Worm (Caenorhabditis elegans) whole organism, L3 larva: Measurements from ENCODE around the gene cnc-11.

Experiments
- ceh-82 ChIP-seq: fragments of 150-350 bp; optimal IDR thresholded peaks from 2 replicates; lab custom pipeline; 2014; ENCODE audit warnings: missing biosample characterization, missing genetic modification characterization
- elt-2 ChIP-seq: sonication (generic microtip); optimal IDR thresholded peaks from 2 replicates; lab custom pipeline; 2016; ENCODE audit warnings: missing genetic modification reagents, mild to moderate bottlenecking, missing genetic modification characterization, missing compliant biosample characterization
- nhr-23 ChIP-seq: fragments of 150-350 bp; optimal IDR thresholded peaks from 2 replicates; lab custom pipeline; 2014; ENCODE audit warnings: missing biosample characterization, missing genetic modification reagents, missing genetic modification characterization
- snpc-4 ChIP-seq: fragments of 150-350 bp; optimal IDR thresholded peaks from 2 replicates; lab custom pipeline; 2014; ENCODE audit warnings: missing biosample characterization, missing genetic modification characterization
- unc-62 ChIP-seq: fragments of 150-350 bp; sonication (generic microtip); optimal IDR thresholded peaks from 4 replicates; lab custom pipeline; 2014; ENCODE audit warnings: missing biosample characterization, missing genetic modification reagents, missing genetic modification characterization

ce11 chrV:1451334-1451733, 9.2 kb downstream of the cnc-11 start, which contains the start of gene srj-23:
- TF ChIP-seq nhr-23 (tag; lab: Kevin White, UChicago) (no peak), elt-2 (no peak), unc-62 (GFP tag; lab: Kevin White, UChicago) (no peak), ceh-82 (no peak), snpc-4 (no peak)
